Worm (Caenorhabditis elegans): ENCODE data around the gene his-4.
A peak's percentile ranks its signal among the peaks of the same experiment; 100 is the strongest.

The his-4 gene

DNA sequence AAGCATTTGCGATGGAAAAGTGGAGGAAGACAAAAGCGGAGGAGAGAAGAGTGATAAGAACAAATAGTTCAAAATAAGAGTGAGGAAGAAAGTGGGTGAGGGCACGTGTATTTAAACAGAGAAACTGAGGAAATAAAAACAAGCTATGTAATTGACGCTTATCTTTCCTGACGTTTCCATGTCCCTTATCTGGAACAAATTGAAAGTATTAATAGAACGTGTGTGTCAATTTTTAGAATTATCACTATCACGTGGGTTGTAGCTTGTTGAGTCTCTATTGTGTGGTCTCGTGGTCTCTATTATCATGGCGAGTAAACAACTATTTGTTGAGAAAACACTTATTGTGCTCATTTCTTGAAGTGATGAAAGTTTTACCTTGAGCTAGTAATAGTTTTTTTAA lies 5.5 kb upstream of the his-4 start, which contains the start of gene T10C6.15:
T10C6.15 (minus strand) TSS at position 104 of the 400 bp plus-strand sequence.
- TF ChIP-seq nhr-76 (tag; optimal IDR thresholded peaks at IDR 0.05) = no peak
- no peak for TF ChIP-seq nhr-28 (tag; optimal IDR thresholded peaks at IDR 0.05)
- no peak for TF ChIP-seq elt-1 (tag; optimal IDR thresholded peaks at IDR 0.05; ENCODE audit: borderline replicate concordance, insufficient read depth)
- TF ChIP-seq bed-3 (GFP tag; optimal IDR thresholded peaks at IDR 0.05) = no peak
- TF ChIP-seq ham-2 (GFP tag; optimal IDR thresholded peaks at IDR 0.05) = no peak
- no peak for TF ChIP-seq mab-5 (tag; optimal IDR thresholded peaks at IDR 0.05)
- no peak for TF ChIP-seq drap-1 (GFP tag; optimal IDR thresholded peaks at IDR 0.05)
- no peak for TF ChIP-seq cnd-1 (tag; optimal IDR thresholded peaks at IDR 0.05)
- no peak for TF ChIP-seq ceh-43 (GFP tag; optimal IDR thresholded peaks at IDR 0.05)
- TF ChIP-seq nhr-12 (tag; optimal IDR thresholded peaks at IDR 0.05) = no peak
- TF ChIP-seq sptf-1 (tag; optimal IDR thresholded peaks at IDR 0.05) = no peak
- no peak for TF ChIP-seq pha-4 (tag; optimal IDR thresholded peaks at IDR 0.05)
- no peak for TF ChIP-seq elt-3 (tag; optimal IDR thresholded peaks at IDR 0.05)

ce11 chrV:16043686-16044085 lies 3.4 kb upstream of the his-4 start:
- no peak for TF ChIP-seq ceh-39 (tag; optimal IDR thresholded peaks at IDR 0.05)
- no peak for TF ChIP-seq nhr-28 (tag; optimal IDR thresholded peaks at IDR 0.05)
- TF ChIP-seq ztf-11 (tag; optimal IDR thresholded peaks at IDR 0.05) = no peak
- no peak for TF ChIP-seq lsy-2 (tag; optimal IDR thresholded peaks at IDR 0.05)
- TF ChIP-seq lin-32 (GFP tag; optimal IDR thresholded peaks at IDR 0.05) = no peak
- TF ChIP-seq flh-1 (GFP tag; optimal IDR thresholded peaks at IDR 0.05) = no peak
- no peak for TF ChIP-seq sem-2 (GFP tag; optimal IDR thresholded peaks at IDR 0.05)
- no peak for TF ChIP-seq mep-1 (tag; optimal IDR thresholded peaks at IDR 0.05)
- TF ChIP-seq M03D4.4 (tag; optimal IDR thresholded peaks at IDR 0.05) = no peak
- TF ChIP-seq mab-5 (tag; optimal IDR thresholded peaks at IDR 0.05) = no peak
- no peak for TF ChIP-seq snpc-4 (tag; optimal IDR thresholded peaks at IDR 0.05)
- TF ChIP-seq nhr-76 (tag; optimal IDR thresholded peaks at IDR 0.05) = no peak
- no peak for TF ChIP-seq unc-39 (tag; optimal IDR thresholded peaks at IDR 0.05)
- no peak for TF ChIP-seq ces-1 (GFP tag; optimal IDR thresholded peaks at IDR 0.05)
- no peak for TF ChIP-seq mls-2 (tag; optimal IDR thresholded peaks at IDR 0.05)
- no peak for TF ChIP-seq bed-3 (GFP tag; optimal IDR thresholded peaks at IDR 0.05)
- no peak for TF ChIP-seq nhr-237 (tag; optimal IDR thresholded peaks at IDR 0.05)
- TF ChIP-seq unc-62 (GFP tag; optimal IDR thresholded peaks at IDR 0.05) = no peak
- no peak for TF ChIP-seq blmp-1 (tag; optimal IDR thresholded peaks at IDR 0.05)

- no peak for TF ChIP-seq nhr-12 (tag; optimal IDR thresholded peaks at IDR 0.05)
- no peak for TF ChIP-seq pha-4 (tag; optimal IDR thresholded peaks at IDR 0.05)
- TF ChIP-seq zip-8 (tag; optimal IDR thresholded peaks at IDR 0.05) = peak; percentile 24
- no peak for TF ChIP-seq elt-3 (tag; optimal IDR thresholded peaks at IDR 0.05)
- TF ChIP-seq ham-2 (GFP tag; optimal IDR thresholded peaks at IDR 0.05) = no peak
- TF ChIP-seq lsy-2 (tag; optimal IDR thresholded peaks at IDR 0.05) = no peak
- no peak for TF ChIP-seq ces-1 (GFP tag; optimal IDR thresholded peaks at IDR 0.05)
- no peak for TF ChIP-seq bed-3 (GFP tag; optimal IDR thresholded peaks at IDR 0.05)
- no peak for TF ChIP-seq mep-1 (tag; optimal IDR thresholded peaks at IDR 0.05)
- TF ChIP-seq tbx-8 (GFP tag; optimal IDR thresholded peaks at IDR 0.05) = no peak
- TF ChIP-seq unc-39 (tag; optimal IDR thresholded peaks at IDR 0.05) = no peak
- no peak for TF ChIP-seq ztf-11 (tag; optimal IDR thresholded peaks at IDR 0.05)
- TF ChIP-seq unc-120 (tag; optimal IDR thresholded peaks at IDR 0.05; ENCODE audit: poor library complexity, severe bottlenecking) = no peak
- TF ChIP-seq sem-2 (GFP tag; optimal IDR thresholded peaks at IDR 0.05) = peak; percentile 9
Measured at ce11 chrV:16042743-16043014, 2.4 kb upstream of the his-4 start.

ce11 chrV:16041925-16042742 lies 1.8 kb upstream of the his-4 start, which contains the start of the genes his-2 and his-1:
TSS of gene his-2 (minus strand) at chrV:16042283.
TSS of gene his-1 (plus strand) at chrV:16042520.
- TF ChIP-seq cnd-1 (tag; optimal IDR thresholded peaks at IDR 0.05) = peak; percentile 39
- peak; percentile 22 for TF ChIP-seq sptf-1 (tag; optimal IDR thresholded peaks at IDR 0.05)

DNA sequence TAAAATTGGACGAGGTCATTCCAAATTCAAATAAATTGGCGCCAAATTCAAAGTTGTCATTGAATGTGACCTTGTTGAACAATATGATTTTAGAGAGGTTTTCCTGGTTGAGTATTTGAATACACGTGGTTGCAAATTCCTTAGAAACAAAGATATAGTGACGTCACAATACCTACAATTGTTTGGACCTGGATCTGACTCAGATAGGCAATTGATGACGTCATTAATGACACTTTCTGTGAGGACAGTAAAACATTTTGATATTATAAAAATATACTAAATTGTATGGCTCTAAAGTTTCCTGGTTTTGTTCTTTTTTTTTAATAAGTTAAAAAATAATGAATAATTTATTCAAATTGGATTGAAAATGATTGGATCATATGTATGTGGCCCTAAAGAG lies 1.1 kb upstream of the his-4 start:
- peak; percentile 94 for TF ChIP-seq zip-8 (tag; optimal IDR thresholded peaks at IDR 0.05)
- peak; percentile 11 for TF ChIP-seq ceh-39 (tag; optimal IDR thresholded peaks at IDR 0.05)
- TF ChIP-seq unc-120 (tag; optimal IDR thresholded peaks at IDR 0.05; ENCODE audit: poor library complexity, severe bottlenecking) = no peak
- TF ChIP-seq sem-2 (GFP tag; optimal IDR thresholded peaks at IDR 0.05) = no peak
- no peak for TF ChIP-seq mab-5 (tag; optimal IDR thresholded peaks at IDR 0.05)
- TF ChIP-seq nhr-28 (tag; optimal IDR thresholded peaks at IDR 0.05) = no peak

Data from whole organism, mixed stage, embryonic.